Worm (Caenorhabditis elegans): ENCODE data around the gene R08D7.7.

R08D7.7 gene

DNA sequence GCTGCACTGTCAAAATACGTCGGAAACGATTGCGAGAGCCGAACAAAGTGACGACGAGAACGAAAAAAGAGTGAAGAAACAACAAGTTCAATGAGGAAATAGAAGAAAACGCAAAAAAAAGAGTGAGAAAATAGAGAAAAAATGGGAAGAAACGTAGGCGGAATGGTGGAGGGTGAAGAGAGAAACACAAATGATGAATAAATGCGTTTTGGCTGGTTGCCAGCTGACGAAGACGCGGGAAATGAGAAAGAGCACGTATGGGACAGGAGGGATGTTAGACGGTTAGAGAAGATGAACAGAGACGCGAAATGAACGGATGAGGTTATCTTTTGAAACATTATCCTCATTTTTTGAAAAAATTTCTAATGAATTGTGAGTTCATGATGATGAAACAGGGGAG is 4.9 kb upstream of the R08D7.7 start (continued):
- no peak for TF ChIP-seq peb-1 (tag; optimal IDR thresholded peaks at IDR 0.05)
- peak; percentile 61 for TF ChIP-seq sem-4 (tag; optimal IDR thresholded peaks at IDR 0.05)
- no peak for TF ChIP-seq mbf-1 (tag; optimal IDR thresholded peaks at IDR 0.05)
- TF ChIP-seq fos-1 (tag; optimal IDR thresholded peaks at IDR 0.05): peak; percentile 40
- no peak for TF ChIP-seq dmd-4 (tag; optimal IDR thresholded peaks at IDR 0.05)
- TF ChIP-seq nhr-25 (tag; optimal IDR thresholded peaks at IDR 0.05): peak; percentile 38
- peak; percentile 36 for TF ChIP-seq lin-11 (tag; optimal IDR thresholded peaks at IDR 0.05)
- peak; percentile 4 for TF ChIP-seq sma-3 (GFP tag; optimal IDR thresholded peaks at IDR 0.05)
- no peak for TF ChIP-seq gmeb-1 (tag; optimal IDR thresholded peaks at IDR 0.05)

DNA sequence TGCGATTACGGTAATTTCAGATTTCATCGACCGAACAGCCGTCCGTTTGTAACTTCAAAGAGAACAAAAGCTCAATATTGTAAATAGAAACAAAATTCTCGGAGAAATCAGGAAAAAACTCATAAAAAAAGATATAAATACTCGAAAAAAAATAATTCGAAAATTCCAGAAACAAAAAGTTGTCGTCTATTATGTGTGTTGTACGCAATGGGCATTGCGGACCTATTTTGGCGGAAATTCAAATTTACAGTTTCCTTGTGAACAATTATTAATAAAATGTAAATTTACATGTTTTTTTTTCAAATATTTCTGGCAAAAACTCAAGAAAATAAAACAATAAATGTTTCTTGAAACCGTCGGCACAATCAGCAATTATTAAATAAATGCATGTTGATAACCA is 4.4 kb upstream of the R08D7.7 start:
- TF ChIP-seq sma-3 (GFP tag; optimal IDR thresholded peaks at IDR 0.05) (no peak), nhr-12 (tag; optimal IDR thresholded peaks at IDR 0.05) (no peak), ama-1 (optimal IDR thresholded peaks at IDR 0.05) (no peak), gmeb-1 (tag; optimal IDR thresholded peaks at IDR 0.05) (no peak), mab-5 (tag; optimal IDR thresholded peaks at IDR 0.05) (no peak), snpc-4 (tag; optimal IDR thresholded peaks at IDR 0.05) (no peak), nhr-237 (tag; optimal IDR thresholded peaks at IDR 0.05) (no peak), F13H6.1 (tag; optimal IDR thresholded peaks at IDR 0.05) (no peak), lin-39 (tag; optimal IDR thresholded peaks at IDR 0.05) (no peak), nhr-77 (tag; optimal IDR thresholded peaks at IDR 0.05) (no peak), skn-1 (tag; optimal IDR thresholded peaks at IDR 0.05) (no peak), unc-62 (GFP tag; optimal IDR thresholded peaks at IDR 0.05) (no peak), mdl-1 (tag; optimal IDR thresholded peaks at IDR 0.05) (no peak), fos-1 (tag; optimal IDR thresholded peaks at IDR 0.05) (no peak), mbf-1 (tag; optimal IDR thresholded peaks at IDR 0.05) (no peak), nhr-25 (tag; optimal IDR thresholded peaks at IDR 0.05) (no peak), nhr-10 (tag; optimal IDR thresholded peaks at IDR 0.05) (no peak), peb-1 (tag; optimal IDR thresholded peaks at IDR 0.05) (no peak)

DNA sequence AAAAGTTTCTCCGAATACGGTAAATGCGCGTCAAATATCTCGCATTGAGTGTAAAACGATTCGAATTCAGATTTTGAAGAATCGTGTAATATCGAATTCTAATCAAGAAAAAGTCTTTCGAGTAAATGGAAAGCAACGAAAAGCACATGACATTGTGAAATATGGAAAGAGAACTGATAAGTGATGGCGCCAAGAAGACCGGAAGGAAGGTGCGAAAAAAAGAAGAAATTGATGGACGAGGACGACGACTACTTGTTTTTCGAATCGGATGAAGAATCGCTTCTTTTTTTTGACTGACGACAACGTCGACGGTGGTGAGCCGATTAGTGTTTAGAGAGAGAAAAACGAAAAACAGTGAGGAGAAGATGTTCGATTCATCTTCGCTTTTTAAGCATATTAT is 3.9 kb upstream of the R08D7.7 start:
- TF ChIP-seq R02D3.7 (tag; optimal IDR thresholded peaks at IDR 0.05): no peak
- peak; percentile 41 for TF ChIP-seq nhr-21 (tag; optimal IDR thresholded peaks at IDR 0.05)
- no peak for TF ChIP-seq mab-5 (tag; optimal IDR thresholded peaks at IDR 0.05)
- TF ChIP-seq nhr-11 (tag; optimal IDR thresholded peaks at IDR 0.05): no peak
- no peak for TF ChIP-seq ceh-82 (tag; optimal IDR thresholded peaks at IDR 0.05)
- TF ChIP-seq F13H6.1 (tag; optimal IDR thresholded peaks at IDR 0.05): no peak
- no peak for TF ChIP-seq ama-1 (optimal IDR thresholded peaks at IDR 0.05)
- TF ChIP-seq nhr-25 (tag; optimal IDR thresholded peaks at IDR 0.05): no peak
- TF ChIP-seq nhr-12 (tag; optimal IDR thresholded peaks at IDR 0.05): no peak
- TF ChIP-seq fos-1 (tag; optimal IDR thresholded peaks at IDR 0.05): peak; percentile 68
- TF ChIP-seq crh-2 (tag; optimal IDR thresholded peaks at IDR 0.05): no peak
- peak; percentile 63 for TF ChIP-seq sma-9 (GFP tag; optimal IDR thresholded peaks at IDR 0.05)
- TF ChIP-seq sma-9 (tag; optimal IDR thresholded peaks at IDR 0.05): no peak
- TF ChIP-seq elt-3 (tag; optimal IDR thresholded peaks at IDR 0.05): no peak
- peak; percentile 47 for TF ChIP-seq sma-3 (GFP tag; optimal IDR thresholded peaks at IDR 0.05)
- peak; percentile 5 for TF ChIP-seq gmeb-1 (tag; optimal IDR thresholded peaks at IDR 0.05)
- no peak for TF ChIP-seq unc-55 (GFP tag; optimal IDR thresholded peaks at IDR 0.05)
- TF ChIP-seq nhr-129 (tag; optimal IDR thresholded peaks at IDR 0.05): no peak
- no peak for TF ChIP-seq unc-39 (tag; optimal IDR thresholded peaks at IDR 0.05)
- TF ChIP-seq lin-13 (GFP tag; optimal IDR thresholded peaks at IDR 0.05): no peak
- TF ChIP-seq dmd-4 (tag; optimal IDR thresholded peaks at IDR 0.05): no peak
- no peak for TF ChIP-seq zag-1 (tag; optimal IDR thresholded peaks at IDR 0.05)
- TF ChIP-seq elt-1 (tag; optimal IDR thresholded peaks at IDR 0.05): no peak
- TF ChIP-seq C34F6.9 (tag; optimal IDR thresholded peaks at IDR 0.05): no peak
- TF ChIP-seq unc-62 (GFP tag; optimal IDR thresholded peaks at IDR 0.05): no peak
- TF ChIP-seq alr-1 (tag; optimal IDR thresholded peaks at IDR 0.05): no peak

DNA sequence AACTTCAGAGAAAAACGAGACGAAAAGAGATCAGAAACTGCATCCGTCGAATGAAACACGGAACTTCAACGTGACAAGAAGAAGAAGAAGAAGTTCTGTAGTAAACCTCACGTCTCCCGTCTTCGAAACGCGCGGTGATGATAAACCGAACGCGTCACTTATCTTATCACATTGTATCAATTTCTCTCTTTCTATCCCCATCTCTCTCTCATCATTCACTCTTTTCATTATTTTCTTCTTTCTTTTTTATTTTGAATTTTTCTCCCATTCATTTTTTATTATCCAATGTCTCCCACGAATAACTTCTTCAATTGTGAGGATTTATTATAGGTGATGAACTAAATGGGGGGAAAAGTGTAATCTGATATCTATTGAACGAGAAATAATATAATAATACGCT is 3.0 kb upstream of the R08D7.7 start:
- no peak for TF ChIP-seq ceh-82 (tag; optimal IDR thresholded peaks at IDR 0.05)
- TF ChIP-seq egl-27 (tag; optimal IDR thresholded peaks at IDR 0.05): peak; percentile 36
- no peak for TF ChIP-seq alr-1 (tag; optimal IDR thresholded peaks at IDR 0.05)
- peak; percentile 38 for TF ChIP-seq C34F6.9 (tag; optimal IDR thresholded peaks at IDR 0.05)
- TF ChIP-seq dmd-4 (tag; optimal IDR thresholded peaks at IDR 0.05): no peak
- TF ChIP-seq unc-39 (tag; optimal IDR thresholded peaks at IDR 0.05): no peak
- TF ChIP-seq gmeb-1 (tag; optimal IDR thresholded peaks at IDR 0.05): no peak
- TF ChIP-seq aly-2 (tag; optimal IDR thresholded peaks at IDR 0.05): no peak
- TF ChIP-seq lin-11 (tag; optimal IDR thresholded peaks at IDR 0.05): no peak
- TF ChIP-seq ZK546.5 (tag; optimal IDR thresholded peaks at IDR 0.05): no peak
- TF ChIP-seq fos-1 (tag; optimal IDR thresholded peaks at IDR 0.05): peak; percentile 64
- no peak for TF ChIP-seq Y55F3AM.14 (GFP tag; optimal IDR thresholded peaks at IDR 0.05)
- peak; percentile 42 for TF ChIP-seq nhr-6 (tag; optimal IDR thresholded peaks at IDR 0.05)
- TF ChIP-seq unc-55 (GFP tag; optimal IDR thresholded peaks at IDR 0.05): no peak
- TF ChIP-seq mab-5 (tag; optimal IDR thresholded peaks at IDR 0.05): no peak
- no peak for TF ChIP-seq zag-1 (tag; optimal IDR thresholded peaks at IDR 0.05)
- TF ChIP-seq F13H6.1 (tag; optimal IDR thresholded peaks at IDR 0.05): no peak
- no peak for TF ChIP-seq elt-3 (tag; optimal IDR thresholded peaks at IDR 0.05)
- TF ChIP-seq ztf-1 (GFP tag; conservative IDR thresholded peaks at IDR 0.05): no peak
- no peak for TF ChIP-seq skn-1 (tag; optimal IDR thresholded peaks at IDR 0.05)
- peak; percentile 78 for TF ChIP-seq blmp-1 (tag; optimal IDR thresholded peaks at IDR 0.05; ENCODE audit: insufficient read depth)
- peak in 1 of 2 experiments; percentile 41 for TF ChIP-seq mdl-1 (tag; optimal IDR thresholded peaks at IDR 0.05)
- TF ChIP-seq nhr-11 (tag; optimal IDR thresholded peaks at IDR 0.05): no peak
- TF ChIP-seq peb-1 (tag; optimal IDR thresholded peaks at IDR 0.05): no peak
- peak; percentile 60 for TF ChIP-seq sma-9 (GFP tag; optimal IDR thresholded peaks at IDR 0.05)
- TF ChIP-seq sma-9 (tag; optimal IDR thresholded peaks at IDR 0.05): no peak
- TF ChIP-seq nhr-12 (tag; optimal IDR thresholded peaks at IDR 0.05): no peak
- TF ChIP-seq nhr-21 (tag; optimal IDR thresholded peaks at IDR 0.05): peak; percentile 87
- peak; percentile 23 for TF ChIP-seq sem-4 (tag; optimal IDR thresholded peaks at IDR 0.05)
- peak; percentile 65 for TF ChIP-seq sma-3 (GFP tag; optimal IDR thresholded peaks at IDR 0.05)
- no peak for TF ChIP-seq mbf-1 (tag; optimal IDR thresholded peaks at IDR 0.05)
- no peak for TF ChIP-seq nhr-77 (tag; optimal IDR thresholded peaks at IDR 0.05)

Data from whole organism, L2 larva.